Worm (Caenorhabditis elegans) whole organism, L1 larva: Measurements from ENCODE around the gene K08H10.10.

ENCODE experiments used
- C04F5.9 ChIP-seq: sonication (generic microtip); optimal IDR thresholded peaks from 2 replicates; lab custom pipeline; 2016; ENCODE audit warnings: missing genetic modification characterization, missing compliant biosample characterization
- Y116A8C.19 ChIP-seq: sonication (generic microtip); optimal IDR thresholded peaks from 2 replicates; lab custom pipeline; 2016; ENCODE audit warnings: missing compliant biosample characterization, missing genetic modification characterization, borderline replicate concordance
- aha-1 ChIP-seq: fragments of 150-350 bp; optimal IDR thresholded peaks from 2 replicates; lab custom pipeline; 2014; ENCODE audit warnings: missing biosample characterization, missing genetic modification characterization
- ceh-63 ChIP-seq: fragments of 200-800 bp; sonication (Bioruptor generic); optimal IDR thresholded peaks from 2 replicates; lab custom pipeline; 2018; ENCODE audit warnings: mild to moderate bottlenecking, missing genetic modification characterization, missing compliant biosample characterization
- ceh-8 ChIP-seq: fragments of 200-800 bp; sonication (Bioruptor generic); optimal IDR thresholded peaks from 2 replicates; lab custom pipeline; 2018; ENCODE audit warnings: mild to moderate bottlenecking, missing genetic modification characterization, moderate library complexity, missing compliant biosample characterization
- ceh-88 ChIP-seq: fragments of 200-800 bp; sonication (Bioruptor generic); IDR thresholded peaks from 2 replicates; pipeline ENCODE4 v1.3.6; 2022; ENCODE audit warnings: missing genetic modification characterization, missing compliant biosample characterization
- dpl-1 ChIP-seq, 3 experiments: fragments of 150-350 bp in 2 of 3; sonication (generic microtip) in 1 of 3; optimal IDR thresholded peaks; 2 replicates each; lab custom pipeline; 2014 to 2017; ENCODE audit warnings: missing biosample characterization in 3 of 3, missing genetic modification characterization in 3 of 3, missing genetic modification reagents in 3 of 3
- dsc-1 ChIP-seq: sonication (generic microtip); optimal IDR thresholded peaks from 2 replicates; lab custom pipeline; 2016; ENCODE audit warnings: mild to moderate bottlenecking, missing genetic modification characterization, missing compliant biosample characterization
- efl-1 ChIP-seq, 4 experiments: fragments of 150-350 bp; optimal IDR thresholded peaks in 3 of 4; peaks in 1 of 4; 1 replicate in 1 of 4; 2 replicates in 3 of 4; lab custom pipeline; 2014; ENCODE audit warnings: missing biosample characterization in 2 of 4, missing genetic modification characterization in 2 of 4, missing genetic modification reagents in 2 of 4
- egl-13 ChIP-seq: sonication (generic microtip); optimal IDR thresholded peaks from 2 replicates; lab custom pipeline; 2016; ENCODE audit warnings: missing genotype, missing genetic modification reagents, missing genetic modification characterization, missing compliant biosample characterization
- ets-5 ChIP-seq: fragments of 200-800 bp; sonication (Bioruptor generic); IDR thresholded peaks from 2 replicates; pipeline ENCODE4 v1.3.6; 2022; ENCODE audit warnings: missing genetic modification characterization, missing compliant biosample characterization
- fkh-8 ChIP-seq: sonication (generic microtip); optimal IDR thresholded peaks from 2 replicates; lab custom pipeline; 2016; ENCODE audit warnings: mild to moderate bottlenecking, missing genetic modification characterization, missing compliant biosample characterization
- hlh-17 ChIP-seq: fragments of 200-800 bp; sonication (Bioruptor generic); optimal IDR thresholded peaks from 2 replicates; lab custom pipeline; 2018; ENCODE audit warnings: missing genetic modification characterization, mild to moderate bottlenecking, missing compliant biosample characterization, moderate library complexity, borderline replicate concordance
- hlh-4 ChIP-seq: sonication (generic microtip); optimal IDR thresholded peaks from 2 replicates; lab custom pipeline; 2016; ENCODE audit warnings: mild to moderate bottlenecking, missing genetic modification characterization, missing compliant biosample characterization
- jun-1 ChIP-seq: fragments of 150-350 bp; optimal IDR thresholded peaks from 2 replicates; lab custom pipeline; 2014; ENCODE audit warnings: missing biosample characterization, missing genetic modification reagents, missing genetic modification characterization
- lin-13 ChIP-seq: fragments of 150-350 bp; optimal IDR thresholded peaks from 2 replicates; lab custom pipeline; 2014; ENCODE audit warnings: missing biosample characterization, missing genetic modification reagents, missing genetic modification characterization
- lin-14 ChIP-seq: fragments of 200-800 bp; sonication (Bioruptor generic); optimal IDR thresholded peaks from 2 replicates; lab custom pipeline; 2018; ENCODE audit warnings: mild to moderate bottlenecking, missing genetic modification characterization, moderate library complexity, missing compliant biosample characterization
- lsy-2 ChIP-seq, 2 experiments: fragments of 150-350 bp; optimal IDR thresholded peaks; 2 replicates each; lab custom pipeline; 2014; ENCODE audit warnings: missing biosample characterization in 2 of 2, missing genetic modification characterization in 2 of 2
- mab-9 ChIP-seq: fragments of 200-800 bp; sonication (Bioruptor generic); IDR thresholded peaks from 2 replicates; pipeline ENCODE4 v1.3.6; 2022; ENCODE audit warnings: missing genetic modification reagents, missing genetic modification characterization, missing compliant biosample characterization
- mdl-1 ChIP-seq, 2 experiments: fragments of 150-350 bp; optimal IDR thresholded peaks; 2 replicates each; lab custom pipeline; 2014 to 2017; ENCODE audit warnings: missing biosample characterization in 2 of 2, missing genetic modification characterization in 2 of 2, inconsistent platforms in 1 of 2
- mep-1 ChIP-seq: fragments of 150-350 bp; optimal IDR thresholded peaks from 2 replicates; lab custom pipeline; 2014; ENCODE audit warnings: missing biosample characterization, missing genetic modification characterization
- nhr-11 ChIP-seq: fragments of 150-350 bp; optimal IDR thresholded peaks from 2 replicates; lab custom pipeline; 2014; ENCODE audit warnings: missing biosample characterization, missing genetic modification characterization
- nhr-20 ChIP-seq: sonication (generic microtip); optimal IDR thresholded peaks from 2 replicates; lab custom pipeline; 2016; ENCODE audit warnings: mild to moderate bottlenecking, missing genetic modification characterization, missing compliant biosample characterization
- nhr-47 ChIP-seq: sonication (generic microtip); optimal IDR thresholded peaks from 2 replicates; lab custom pipeline; 2016; ENCODE audit warnings: mild to moderate bottlenecking, missing genetic modification characterization, moderate library complexity, missing compliant biosample characterization
- nhr-71 ChIP-seq: sonication (generic microtip); optimal IDR thresholded peaks from 2 replicates; lab custom pipeline; 2016; ENCODE audit warnings: mild to moderate bottlenecking, missing genetic modification characterization, moderate library complexity, missing compliant biosample characterization
- nhr-77 ChIP-seq: fragments of 150-350 bp; optimal IDR thresholded peaks from 2 replicates; lab custom pipeline; 2014; ENCODE audit warnings: missing biosample characterization, missing genetic modification characterization
- nhr-85 ChIP-seq: sonication (generic microtip); peaks from one replicate; lab custom pipeline; 2016; ENCODE audit warnings: missing genetic modification characterization, inconsistent platforms, missing compliant biosample characterization
- pax-3 ChIP-seq: fragments of 200-800 bp; sonication (Bioruptor generic); optimal IDR thresholded peaks from 2 replicates; lab custom pipeline; 2018; ENCODE audit warnings: mild to moderate bottlenecking, missing genetic modification characterization, moderate library complexity, missing compliant biosample characterization
- pqm-1 ChIP-seq: sonication (generic microtip); optimal IDR thresholded peaks from 3 replicates; lab custom pipeline; 2017; ENCODE audit warnings: missing biosample characterization, missing genetic modification characterization
- skn-1 ChIP-seq: fragments of 150-350 bp; optimal IDR thresholded peaks from 2 replicates; lab custom pipeline; 2014; ENCODE audit warnings: missing biosample characterization, missing genetic modification characterization
- snpc-4 ChIP-seq: fragments of 150-350 bp; optimal IDR thresholded peaks from 2 replicates; lab custom pipeline; 2014; ENCODE audit warnings: missing biosample characterization, missing genetic modification characterization
- sup-37 ChIP-seq: fragments of 200-800 bp; sonication (Bioruptor generic); optimal IDR thresholded peaks from 2 replicates; lab custom pipeline; 2018; ENCODE audit warnings: mild to moderate bottlenecking, missing genetic modification characterization, missing compliant biosample characterization
- swsn-7 ChIP-seq: sonication (generic microtip); optimal IDR thresholded peaks from 2 replicates; lab custom pipeline; 2016; ENCODE audit warnings: missing genetic modification characterization, missing compliant biosample characterization
- tlp-1 ChIP-seq: fragments of 150-350 bp; optimal IDR thresholded peaks from 2 replicates; lab custom pipeline; 2014; ENCODE audit warnings: missing biosample characterization, missing genetic modification characterization
- vab-15 ChIP-seq: sonication (generic microtip); optimal IDR thresholded peaks from 2 replicates; lab custom pipeline; 2017; ENCODE audit warnings: missing genotype, mild to moderate bottlenecking, missing genetic modification characterization, missing compliant biosample characterization
- xbp-1 ChIP-seq: sonication (generic microtip); optimal IDR thresholded peaks from 2 replicates; lab custom pipeline; 2016; ENCODE audit warnings: missing genetic modification characterization, missing compliant biosample characterization
- ztf-4 ChIP-seq: fragments of 150-350 bp; optimal IDR thresholded peaks from 2 replicates; lab custom pipeline; 2014; ENCODE audit warnings: missing biosample characterization, missing genetic modification characterization

Gene K08H10.10

ce11 chrV:9960376-9960775, 40.5 kb upstream of the K08H10.10 start, which contains the start of gene T07C12.10:
TSS of gene T07C12.10 (minus strand) at chrV:9960476.
- TF ChIP-seq egl-13 (no peak), ceh-88 (no peak), nhr-20 (no peak), nhr-71 (tag; lab: Kevin White, UChicago) (no peak), mep-1 (tag; lab: Kevin White, UChicago) (no peak), nhr-11 (tag; lab: Kevin White, UChicago) (no peak), aha-1 (tag; lab: Kevin White, UChicago) (no peak), nhr-47 (tag; lab: Kevin White, UChicago) (no peak), skn-1 (tag; lab: Kevin White, UChicago) (no peak), ceh-8 (no peak)

ce11 chrV:9962394-9962793, 38.5 kb upstream of the K08H10.10 start, which contains the start of gene madf-4:
TSS of gene madf-4 (minus strand) at chrV:9962494.
- TF ChIP-seq ceh-88 (no peak), vab-15 (tag; lab: Kevin White, UChicago) (no peak), ztf-4 (no peak), snpc-4 (tag; lab: Kevin White, UChicago) (no peak), dpl-1 (GFP tag; optimal IDR thresholded peaks at IDR 0.05; lab: Kevin White, UChicago) (no peak), sup-37 (no peak), hlh-4 (no peak), pax-3 (tag; lab: Kevin White, UChicago) (no peak), hlh-17 (GFP tag; lab: Kevin White, UChicago) (no peak), jun-1 (tag; lab: Kevin White, UChicago) (no peak), ceh-63 (GFP tag; lab: Kevin White, UChicago) (no peak), tlp-1 (tag; lab: Kevin White, UChicago) (no peak), nhr-85 (tag; lab: Kevin White, UChicago) (no peak), egl-13 (no peak), xbp-1 (tag; lab: Kevin White, UChicago) (no peak), swsn-7 (tag; lab: Kevin White, UChicago) (no peak), nhr-20 (no peak)

ce11 chrV:9962916-9963315, 37.9 kb upstream of the K08H10.10 start:
- TF ChIP-seq Y116A8C.19 (tag; lab: Kevin White, UChicago) = no peak
- no peak for TF ChIP-seq pqm-1 (tag; lab: Kevin White, UChicago)
- TF ChIP-seq nhr-77 = no peak
- no peak for TF ChIP-seq lin-13 (GFP tag; lab: Kevin White, UChicago)
- no peak for TF ChIP-seq efl-1 (optimal IDR thresholded peaks at IDR 0.05; lab: Kevin White, UChicago)
- peak in 1 of 2 experiments; percentile 3 for TF ChIP-seq efl-1 (GFP tag; optimal IDR thresholded peaks at IDR 0.05 in 1 of 2; lab: Kevin White, UChicago)
- TF ChIP-seq mdl-1 (tag; optimal IDR thresholded peaks at IDR 0.05; lab: Kevin White, UChicago) = no peak
- no peak for TF ChIP-seq hlh-17 (GFP tag; lab: Kevin White, UChicago)
- peak; percentile 64 for TF ChIP-seq lin-14 (GFP tag; lab: Kevin White, UChicago)
- no peak for TF ChIP-seq mab-9 (GFP tag; lab: Robert Waterston, UW)
- no peak for TF ChIP-seq lsy-2 (tag; optimal IDR thresholded peaks at IDR 0.05; lab: Kevin White, UChicago)
- no peak for TF ChIP-seq dpl-1 (GFP tag; optimal IDR thresholded peaks at IDR 0.05; lab: Kevin White, UChicago)
- no peak for TF ChIP-seq ets-5 (GFP tag; lab: Robert Waterston, UW)
- TF ChIP-seq nhr-85 (tag; lab: Kevin White, UChicago) = peak; percentile 81
- TF ChIP-seq dsc-1 (tag; lab: Kevin White, UChicago) = no peak
- TF ChIP-seq, all 84 proteins: peak for 3

- TF ChIP-seq fkh-8 (peak; percentile 50), lin-14 (GFP tag; lab: Kevin White, UChicago) (peak; percentile 54), nhr-47 (tag; lab: Kevin White, UChicago) (peak; percentile 1), efl-1 (optimal IDR thresholded peaks at IDR 0.05; lab: Kevin White, UChicago) (no peak), efl-1 (GFP tag; optimal IDR thresholded peaks at IDR 0.05 in 1 of 2; lab: Kevin White, UChicago) (peak in 1 of 2 experiments; percentile 88), C04F5.9 (tag; lab: Kevin White, UChicago) (no peak), swsn-7 (tag; lab: Kevin White, UChicago) (no peak), vab-15 (tag; lab: Kevin White, UChicago) (no peak), dsc-1 (tag; lab: Kevin White, UChicago) (peak; percentile 32)
- TF ChIP-seq, all 84 proteins: peak for 5
Measured at ce11 chrV:9964152-9964785, 36.6 kb upstream of the K08H10.10 start.
